Worm (Caenorhabditis elegans): ENCODE measurements around the gene C48B4.9.

DNA sequence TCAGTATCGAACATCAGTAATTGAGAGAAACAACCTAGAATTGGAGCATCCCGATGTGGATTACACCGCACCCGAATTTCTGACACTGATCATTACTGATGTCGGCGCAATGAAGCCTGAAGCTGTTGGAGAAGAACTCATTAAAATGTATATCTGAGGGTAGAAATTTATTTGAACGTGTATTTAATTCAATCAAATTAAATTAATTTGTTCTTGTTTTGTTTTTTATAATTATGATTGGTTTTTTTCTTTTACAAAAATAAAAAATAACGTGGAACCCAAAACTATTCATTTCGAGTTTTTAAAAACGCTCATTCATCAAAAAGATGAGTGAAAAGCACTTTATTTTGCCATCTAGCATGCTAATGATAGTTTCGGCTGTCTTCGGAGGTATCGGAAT is 19.0 kb downstream of the C48B4.9 start, which contains the start of gene ZK1098.9:
- TF ChIP-seq nhr-237 (tag; optimal IDR thresholded peaks at IDR 0.05) (no peak), pha-4 (tag; optimal IDR thresholded peaks at IDR 0.05) (no peak)
